Fruit fly (Drosophila melanogaster) whole organism, embryonic: ENCODE measurements around the gene CG33120.

Experiments used
- Adf1 ChIP-seq: fragments of 200-800 bp; sonication (Bioruptor generic); IDR thresholded peaks from 2 replicates; pipeline ENCODE4 v1.3.6; 2022; ENCODE audit warnings: missing biosample characterization, missing genetic modification characterization
- CG10321 ChIP-seq: fragments of 200-800 bp; sonication (Bioruptor generic); IDR thresholded peaks from 2 replicates; pipeline ENCODE4 v1.3.6; 2022; ENCODE audit warnings: missing biosample characterization, missing genetic modification characterization
- CG10959 ChIP-seq: fragments of 200-800 bp; sonication (Bioruptor generic); IDR thresholded peaks from 2 replicates; pipeline ENCODE4 v1.3.6; 2022; ENCODE audit warnings: missing biosample characterization, missing genetic modification characterization
- CG11398 ChIP-seq: fragments of 200-800 bp; sonication (Bioruptor generic); optimal IDR thresholded peaks from 2 replicates; lab custom pipeline; 2016; ENCODE audit warnings: missing biosample characterization, missing genetic modification characterization
- CG11504 ChIP-seq: fragments of 200-800 bp; sonication (Bioruptor generic); optimal IDR thresholded peaks from 3 replicates; lab custom pipeline; 2019; ENCODE audit warnings: missing biosample characterization, mild to moderate bottlenecking, missing genetic modification characterization, moderate library complexity
- CG12071 ChIP-seq: fragments of 200-800 bp; sonication (Bioruptor generic); optimal IDR thresholded peaks from 3 replicates; lab custom pipeline; 2018; ENCODE audit warnings: missing biosample characterization, mild to moderate bottlenecking, missing genetic modification characterization
- CG12155 ChIP-seq: fragments of 200-800 bp; sonication (Bioruptor generic); optimal IDR thresholded peaks from 3 replicates; lab custom pipeline; 2016; ENCODE audit warnings: missing biosample characterization, missing genetic modification characterization
- CG12744 ChIP-seq: fragments of 200-800 bp; sonication (Bioruptor generic); optimal IDR thresholded peaks from 2 replicates; lab custom pipeline; 2016; ENCODE audit warnings: missing biosample characterization, missing genetic modification characterization
- CG14965 ChIP-seq: fragments of 200-800 bp; sonication (Bioruptor generic); optimal IDR thresholded peaks from 2 replicates; lab custom pipeline; 2016; ENCODE audit warnings: missing biosample characterization, missing genetic modification characterization, borderline replicate concordance
- CG15269 ChIP-seq: fragments of 200-800 bp; sonication (Bioruptor generic); optimal IDR thresholded peaks from 2 replicates; lab custom pipeline; 2018; ENCODE audit warnings: missing biosample characterization, mild to moderate bottlenecking, missing genetic modification characterization, moderate library complexity
- CG15601 ChIP-seq: fragments of 200-800 bp; sonication (Bioruptor generic); optimal IDR thresholded peaks from 3 replicates; lab custom pipeline; 2019; ENCODE audit warnings: missing biosample characterization, mild to moderate bottlenecking, missing genetic modification characterization, moderate library complexity
- CG17328 ChIP-seq: fragments of 200-800 bp; sonication (Bioruptor generic); IDR thresholded peaks from 2 replicates; pipeline ENCODE4 v1.3.6; 2022; ENCODE audit warnings: missing biosample characterization, missing genetic modification characterization
- CG18011 ChIP-seq: fragments of 200-800 bp; sonication (Bioruptor generic); optimal IDR thresholded peaks from 2 replicates; lab custom pipeline; 2017; ENCODE audit warnings: missing biosample characterization, missing genetic modification characterization, mild to moderate bottlenecking, moderate library complexity, missing genotype
- CG1832 ChIP-seq: fragments of 200-800 bp; sonication (Bioruptor generic); optimal IDR thresholded peaks from 2 replicates; lab custom pipeline; 2017; ENCODE audit warnings: missing biosample characterization, mild to moderate bottlenecking, missing genetic modification characterization, inconsistent platforms
- CG3281 ChIP-seq: fragments of 200-800 bp; sonication (Bioruptor generic); optimal IDR thresholded peaks from 3 replicates; lab custom pipeline; 2017; ENCODE audit warnings: missing biosample characterization, mild to moderate bottlenecking, missing genetic modification characterization
- CG33557 ChIP-seq: fragments of 200-800 bp; sonication (Bioruptor generic); optimal IDR thresholded peaks from 2 replicates; lab custom pipeline; 2019; ENCODE audit warnings: missing biosample characterization, mild to moderate bottlenecking, missing genetic modification characterization, moderate library complexity
- CG34224 ChIP-seq: fragments of 200-800 bp; sonication (Bioruptor generic); IDR thresholded peaks from 3 replicates; pipeline ENCODE4 v1.3.6; 2022; ENCODE audit warnings: missing biosample characterization, missing genetic modification characterization; ENCODE audit not compliant: partially characterized antibody
- CG6175 ChIP-seq: fragments of 200-800 bp; sonication (Bioruptor generic); IDR thresholded peaks from 3 replicates; pipeline ENCODE4 v1.3.6; 2022; ENCODE audit warnings: missing biosample characterization, missing genetic modification characterization
- CG7372 ChIP-seq: fragments of 200-800 bp; sonication (Bioruptor generic); IDR thresholded peaks from 2 replicates; pipeline ENCODE4 v1.3.6; 2022; ENCODE audit warnings: missing biosample characterization, missing genetic modification characterization
- CG7556 ChIP-seq: fragments of 200-800 bp; sonication (Bioruptor generic); optimal IDR thresholded peaks from 2 replicates; lab custom pipeline; 2017; ENCODE audit warnings: missing biosample characterization, mild to moderate bottlenecking, missing genetic modification characterization
- CG7963 ChIP-seq: fragments of 200-800 bp; sonication (Bioruptor generic); IDR thresholded peaks from 3 replicates; pipeline ENCODE4 v1.3.6; 2022; ENCODE audit warnings: missing biosample characterization, missing genetic modification characterization; ENCODE audit not compliant: partially characterized antibody
- CG8478 ChIP-seq: fragments of >200 bp; optimal IDR thresholded peaks from 2 replicates; lab custom pipeline; 2018
- CG9437 ChIP-seq: fragments of 200-800 bp; sonication (Bioruptor generic); optimal IDR thresholded peaks from 2 replicates; lab custom pipeline; 2018; ENCODE audit warnings: missing biosample characterization, mild to moderate bottlenecking, missing genetic modification characterization
- Deaf1 ChIP-seq: fragments of 200-800 bp; optimal IDR thresholded peaks from 3 replicates; lab custom pipeline; 2019; ENCODE audit warnings: missing biosample characterization, mild to moderate bottlenecking, missing genetic modification characterization, moderate library complexity
- Dref ChIP-seq: fragments of 200-800 bp; sonication (Bioruptor generic); IDR thresholded peaks from 2 replicates; pipeline ENCODE4 v1.3.6; 2022; ENCODE audit warnings: missing biosample characterization, missing genetic modification characterization
- Jarid2 ChIP-seq: fragments of 200-800 bp; sonication (Bioruptor generic); optimal IDR thresholded peaks from 3 replicates; lab custom pipeline; 2017; ENCODE audit warnings: mild to moderate bottlenecking, missing biosample characterization, missing genetic modification reagents, missing genetic modification characterization
- Med ChIP-seq: fragments of 200-800 bp; sonication (Bioruptor generic); peaks from one replicate; lab custom pipeline; 2016; ENCODE audit warnings: missing biosample characterization, missing genetic modification characterization, mild to moderate bottlenecking, inconsistent platforms, moderate library complexity
- NC2β ChIP-seq: fragments of 200-800 bp; sonication (Bioruptor generic); optimal IDR thresholded peaks from 2 replicates; lab custom pipeline; 2016; ENCODE audit warnings: missing biosample characterization, missing genetic modification characterization
- Nf-YB ChIP-seq: fragments of 200-800 bp; sonication (Bioruptor generic); optimal IDR thresholded peaks from 3 replicates; lab custom pipeline; 2019; ENCODE audit warnings: missing biosample characterization, mild to moderate bottlenecking, missing genetic modification characterization, moderate library complexity
- Optix ChIP-seq: fragments of 200-800 bp; sonication (Bioruptor generic); IDR thresholded peaks from 3 replicates; pipeline ENCODE4 v1.3.6; 2022; ENCODE audit warnings: missing biosample characterization, missing genetic modification characterization
- Pdp1 ChIP-seq, 2 experiments: fragments of 200-800 bp; sonication (Bioruptor generic); optimal IDR thresholded peaks; 3 replicates each; lab custom pipeline; 2016; ENCODE audit warnings: missing biosample characterization in 2 of 2, missing genetic modification characterization in 2 of 2, mild to moderate bottlenecking in 1 of 2, moderate library complexity in 1 of 2
- Trl ChIP-seq, 3 experiments: fragments of >200 bp in 2 of 3; fragments of 200-800 bp in 1 of 3; sonication (Bioruptor generic) in 1 of 3; optimal IDR thresholded peaks; 2 replicates in 1 of 3; 3 replicates in 2 of 3; lab custom pipeline; 2016 to 2017; ENCODE audit warnings: missing biosample characterization in 1 of 3, missing genetic modification characterization in 1 of 3
- Vsx1 ChIP-seq: fragments of 200-800 bp; sonication (Bioruptor generic); optimal IDR thresholded peaks from 2 replicates; lab custom pipeline; 2017; ENCODE audit warnings: missing biosample characterization, mild to moderate bottlenecking, missing genetic modification characterization, missing genetic modification reagents
- bsh ChIP-seq, 2 experiments: fragments of 200-800 bp; sonication (Bioruptor generic); optimal IDR thresholded peaks; 2 replicates each; lab custom pipeline; 2017 to 2018; ENCODE audit warnings: mild to moderate bottlenecking in 2 of 2, missing biosample characterization in 2 of 2, missing genetic modification characterization in 2 of 2, moderate library complexity in 1 of 2
- chinmo ChIP-seq: fragments of 200-800 bp; sonication (Bioruptor generic); IDR thresholded peaks from 4 replicates; pipeline ENCODE4 v1.3.6; 2022; ENCODE audit warnings: missing biosample characterization, missing genetic modification characterization; ENCODE audit not compliant: partially characterized antibody
- chm ChIP-seq: fragments of 200-800 bp; sonication (Bioruptor generic); IDR thresholded peaks from 2 replicates; pipeline ENCODE4 v1.3.6; 2022; ENCODE audit warnings: missing biosample characterization, missing genetic modification characterization
- dm ChIP-seq: fragments of 200-800 bp; sonication (Bioruptor generic); optimal IDR thresholded peaks from 3 replicates; lab custom pipeline; 2016; ENCODE audit warnings: missing biosample characterization, missing genetic modification characterization
- grn ChIP-seq: fragments of 200-800 bp; sonication (Bioruptor generic); optimal IDR thresholded peaks from 3 replicates; lab custom pipeline; 2017; ENCODE audit warnings: missing biosample characterization, missing genetic modification characterization
- hb ChIP-seq: fragments of 200-800 bp; sonication (Bioruptor generic); IDR thresholded peaks from 3 replicates; pipeline ENCODE4 v1.3.6; 2022; ENCODE audit warnings: missing biosample characterization, missing genetic modification characterization; ENCODE audit not compliant: partially characterized antibody
- jigr1 ChIP-seq: fragments of 200-800 bp; sonication (Bioruptor generic); IDR thresholded peaks from 3 replicates; pipeline ENCODE4 v1.3.6; 2022; ENCODE audit warnings: missing biosample characterization, missing genetic modification characterization
- pan ChIP-seq, 4 experiments: fragments of >200 bp in 3 of 4; fragments of 200-800 bp in 1 of 4; sonication (Bioruptor generic) in 1 of 4; optimal IDR thresholded peaks in 3 of 4; IDR thresholded peaks in 1 of 4; 2 replicates each; pipeline versions ENCODE4 v1.3.6 to Lab custom; 2017 to 2022; ENCODE audit warnings: missing biosample characterization in 2 of 4, missing genetic modification characterization in 2 of 4, mixed read lengths in 1 of 4
- row ChIP-seq: fragments of 200-800 bp; sonication (Bioruptor generic); IDR thresholded peaks from 3 replicates; pipeline ENCODE4 v1.3.6; 2022; ENCODE audit warnings: missing biosample characterization, missing genetic modification characterization
- scrt ChIP-seq: fragments of 200-800 bp; sonication (Bioruptor generic); optimal IDR thresholded peaks from 2 replicates; lab custom pipeline; 2018; ENCODE audit warnings: missing biosample characterization, mild to moderate bottlenecking, missing genetic modification characterization, moderate library complexity
- sens-2 ChIP-seq: fragments of 200-800 bp; sonication (Bioruptor generic); IDR thresholded peaks from 2 replicates; pipeline ENCODE4 v1.3.6; 2022; ENCODE audit warnings: missing biosample characterization, missing genetic modification characterization
- sr ChIP-seq: fragments of 200-800 bp; sonication (Bioruptor generic); IDR thresholded peaks from 3 replicates; pipeline ENCODE4 v1.3.6; 2022; ENCODE audit warnings: missing biosample characterization, missing genetic modification characterization
- tgo ChIP-seq: fragments of 200-800 bp; sonication (Bioruptor generic); IDR thresholded peaks from 3 replicates; pipeline ENCODE4 v1.3.6; 2022; ENCODE audit warnings: missing biosample characterization, missing genetic modification characterization
- tll ChIP-seq, 2 experiments: fragments of 200-800 bp in 1 of 2; fragments of >200 bp in 1 of 2; sonication (Bioruptor generic) in 1 of 2; optimal IDR thresholded peaks; 2 replicates each; lab custom pipeline; 2017 to 2019; ENCODE audit warnings: missing biosample characterization in 2 of 2, missing genetic modification characterization in 2 of 2, mild to moderate bottlenecking in 1 of 2, moderate library complexity in 1 of 2
- yki ChIP-seq: fragments of >200 bp; optimal IDR thresholded peaks from 3 replicates; lab custom pipeline; 2018

The CG33120 gene

DNA sequence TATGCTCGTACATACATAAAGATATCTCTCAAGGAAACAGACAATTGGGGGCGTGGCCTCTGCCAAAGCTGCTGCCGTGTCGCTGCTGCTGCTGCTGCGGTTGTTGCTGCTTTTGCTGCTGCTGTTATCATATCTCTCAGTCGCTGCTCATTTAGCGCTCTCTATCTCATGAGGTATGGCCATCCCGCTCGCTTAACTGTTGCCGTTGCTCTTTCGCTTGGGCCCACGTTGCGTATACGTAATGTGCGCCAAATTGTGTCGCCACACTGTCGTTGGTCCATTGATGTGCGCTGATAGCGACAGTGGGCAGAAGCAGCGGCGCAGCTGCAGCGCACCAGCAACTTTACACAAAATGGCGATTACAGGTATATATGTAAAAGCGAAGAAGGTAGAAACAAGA is 47.9 kb downstream of the CG33120 start:
- TF ChIP-seq Dref (GFP tag; lab: Robert Waterston, UW) (no peak), Med (peak; percentile 75), Nf-YB (GFP tag; lab: Kevin White, UChicago) (peak; percentile 64), CG15269 (tag; lab: Kevin White, UChicago) (no peak), CG7372 (GFP tag; lab: Robert Waterston, UW) (peak; percentile 92), Trl (optimal IDR thresholded peaks at IDR 0.05; lab: Kevin White, UChicago) (peak in 1 of 2 experiments; percentile 87), Trl (GFP tag; optimal IDR thresholded peaks at IDR 0.05; lab: Kevin White, UChicago) (no peak), Pdp1 (GFP tag; optimal IDR thresholded peaks at IDR 0.05; lab: Kevin White, UChicago) (peak in 1 of 2 experiments; percentile 73), sens-2 (no peak), tgo (GFP tag; lab: Robert Waterston, UW) (no peak), Vsx1 (GFP tag; lab: Kevin White, UChicago) (no peak), Adf1 (peak; percentile 91), pan (optimal IDR thresholded peaks at IDR 0.05; lab: Kevin White, UChicago) (no peak), pan (GFP tag; optimal IDR thresholded peaks at IDR 0.05 in 1 of 2, IDR thresholded peaks at IDR 0.05 in 1 of 2) (no peak), CG14965 (GFP tag; lab: Kevin White, UChicago) (no peak), hb (GFP tag; lab: Robert Waterston, UW) (0 out of 3 replicates have a peak, but pooled peaks have one; percentile 19), CG6175 (0 out of 3 replicates have a peak, but pooled peaks have one; percentile 41), CG1832 (peak; percentile 52), sr (GFP tag; lab: Robert Waterston, UW) (peak; percentile 30; the same call in 1 of the 3 replicates), Jarid2 (GFP tag; lab: Kevin White, UChicago) (peak; percentile 32), CG8478 (lab: Kevin White, UChicago) (peak; percentile 64), CG9437 (GFP tag; lab: Kevin White, UChicago) (peak; percentile 2), CG10321 (GFP tag; lab: Robert Waterston, UW) (peak; percentile 92)

DNA sequence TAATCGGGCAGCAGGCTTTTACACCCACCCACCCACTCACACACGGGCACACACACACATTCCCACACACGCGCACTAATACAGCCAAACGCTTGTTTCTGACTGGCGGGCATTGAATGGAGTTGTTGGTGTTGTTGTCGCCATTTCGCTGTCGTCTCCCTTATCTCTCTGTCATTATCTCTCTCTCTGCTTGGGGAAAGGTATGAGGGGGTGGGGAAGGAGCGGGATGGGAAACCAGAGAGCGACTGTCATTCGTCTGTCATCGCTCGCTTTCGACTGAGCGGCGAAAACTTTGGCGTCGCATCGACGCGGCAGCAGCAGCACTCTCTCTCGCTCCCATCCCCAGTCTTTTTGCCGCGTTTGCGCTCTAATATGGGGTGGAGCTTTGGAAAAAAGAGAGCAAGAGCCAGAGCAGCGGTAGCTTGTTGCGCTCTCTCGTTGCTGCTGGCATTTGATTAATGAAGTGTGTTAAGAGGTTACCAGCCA is 48.4 kb downstream of the CG33120 start:
- TF ChIP-seq jigr1 (no peak), CG7963 (GFP tag; lab: Robert Waterston, UW) (no peak), NC2β (GFP tag; lab: Kevin White, UChicago) (no peak), CG18011 (no peak), CG34224 (peak; percentile 40; the same call in 2 of the 3 replicates), CG17328 (GFP tag; lab: Robert Waterston, UW) (no peak), tll (GFP tag; optimal IDR thresholded peaks at IDR 0.05; lab: Kevin White, UChicago) (no peak), chm (peak; percentile 25; the same call in 1 of the 2 replicates), CG33557 (GFP tag; lab: Kevin White, UChicago) (no peak), grn (GFP tag; lab: Kevin White, UChicago) (peak; percentile 91), CG10959 (GFP tag; lab: Robert Waterston, UW) (no peak), scrt (GFP tag; lab: Kevin White, UChicago) (no peak), CG15601 (no peak), Pdp1 (GFP tag; optimal IDR thresholded peaks at IDR 0.05; lab: Kevin White, UChicago) (peak in 1 of 2 experiments; percentile 34), row (GFP tag; lab: Robert Waterston, UW) (no peak), Optix (GFP tag; lab: Robert Waterston, UW) (no peak), CG7556 (GFP tag; lab: Kevin White, UChicago) (no peak), CG12071 (peak; percentile 23), bsh (GFP tag; optimal IDR thresholded peaks at IDR 0.05; lab: Kevin White, UChicago) (no peak), CG3281 (GFP tag; lab: Kevin White, UChicago) (no peak), chinmo (peak; percentile 80; the same call in 1 of the 4 replicates), CG12744 (GFP tag; lab: Kevin White, UChicago) (no peak), yki (lab: Kevin White, UChicago) (peak; percentile 2), Deaf1 (tag; lab: Kevin White, UChicago) (peak; percentile 78), CG11398 (GFP tag; lab: Kevin White, UChicago) (no peak), dm (no peak), CG12155 (GFP tag; lab: Kevin White, UChicago) (no peak), Nf-YB (GFP tag; lab: Kevin White, UChicago) (peak; percentile 99), CG6175 (no peak), CG11504 (tag; lab: Kevin White, UChicago) (no peak)
